Fruit fly (Drosophila melanogaster): ENCODE measurements around the gene CG42564.
A peak's percentile ranks its signal among the peaks of the same experiment; 100 is the strongest.

Gene CG42564

dm6 chr3R:6400710-6401521 lies 26.6 kb downstream of the CG42564 start (continued):
- TF ChIP-seq Opbp (GFP tag; IDR thresholded peaks at IDR 0.05; ENCODE audit: partially characterized antibody): no peak
- no peak for TF ChIP-seq CG12236 (GFP tag; optimal IDR thresholded peaks at IDR 0.05)
- peak; percentile 7 for TF ChIP-seq bab2 (GFP tag; optimal IDR thresholded peaks at IDR 0.05)
- peak; percentile 51 for TF ChIP-seq lab (GFP tag; optimal IDR thresholded peaks at IDR 0.05)
- no peak for TF ChIP-seq Dp (GFP tag; optimal IDR thresholded peaks at IDR 0.05)
- no peak for TF ChIP-seq CG1602 (GFP tag; optimal IDR thresholded peaks at IDR 0.05)
- no peak for TF ChIP-seq Ptx1 (GFP tag; IDR thresholded peaks at IDR 0.05)
- peak; percentile 31; the same call in 1 of the 2 replicates for TF ChIP-seq sob (GFP tag; IDR thresholded peaks at IDR 0.05)
- TF ChIP-seq CG15269 (tag; optimal IDR thresholded peaks at IDR 0.05): peak; percentile 26
- TF ChIP-seq CG15601 (tag; optimal IDR thresholded peaks at IDR 0.05): peak; percentile 25
- TF ChIP-seq CG6854 (GFP tag; optimal IDR thresholded peaks at IDR 0.05): no peak
- TF ChIP-seq run (tag; optimal IDR thresholded peaks at IDR 0.05): no peak
- peak; percentile 36 for TF ChIP-seq CG18599 (GFP tag; optimal IDR thresholded peaks at IDR 0.05)
- peak; percentile 10 for TF ChIP-seq oc (tag; optimal IDR thresholded peaks at IDR 0.05)
- peak; percentile 43; the same call in 1 of the 2 replicates for TF ChIP-seq stc (GFP tag; IDR thresholded peaks at IDR 0.05)
- peak; percentile 49 for TF ChIP-seq nau (GFP tag; optimal IDR thresholded peaks at IDR 0.05)
- no peak for TF ChIP-seq CG13775 (GFP tag; optimal IDR thresholded peaks at IDR 0.05)
- peak; percentile 22 for TF ChIP-seq CG2875 (GFP tag; optimal IDR thresholded peaks at IDR 0.05)
- no peak for TF ChIP-seq her (GFP tag; optimal IDR thresholded peaks at IDR 0.05)
- peak; percentile 8 for TF ChIP-seq Meics (GFP tag; optimal IDR thresholded peaks at IDR 0.05)
- no peak for TF ChIP-seq nmo (GFP tag; optimal IDR thresholded peaks at IDR 0.05)
- TF ChIP-seq CG1647 (GFP tag; optimal IDR thresholded peaks at IDR 0.05): no peak
- TF ChIP-seq CG10543 (GFP tag; optimal IDR thresholded peaks at IDR 0.05): peak; percentile 34
- no peak for TF ChIP-seq MTF-1 (GFP tag; optimal IDR thresholded peaks at IDR 0.05; ENCODE audit: borderline replicate concordance)
- TF ChIP-seq CG9727 (GFP tag; optimal IDR thresholded peaks at IDR 0.05): no peak
- no peak for TF ChIP-seq ken (GFP tag; IDR thresholded peaks at IDR 0.05)
- TF ChIP-seq Med (GFP tag): peak; percentile 74
- peak; percentile 52 for TF ChIP-seq salm (tag; optimal IDR thresholded peaks at IDR 0.05)
- peak; percentile 10 for TF ChIP-seq grau (tag; optimal IDR thresholded peaks at IDR 0.05)
- TF ChIP-seq CG15696 (tag; optimal IDR thresholded peaks at IDR 0.05): peak; percentile 1
- no peak for TF ChIP-seq CG1529 (GFP tag; optimal IDR thresholded peaks at IDR 0.05)
- peak; percentile 31 for TF ChIP-seq CG11504 (tag; optimal IDR thresholded peaks at IDR 0.05)
- TF ChIP-seq br (optimal IDR thresholded peaks at IDR 0.05): no peak
- peak; percentile 39 for TF ChIP-seq fd64A (GFP tag; optimal IDR thresholded peaks at IDR 0.05)
- TF ChIP-seq sd (tag; optimal IDR thresholded peaks at IDR 0.05): peak; percentile 79
- TF ChIP-seq CG14860 (GFP tag; IDR thresholded peaks at IDR 0.05; ENCODE audit: partially characterized antibody): no peak
- 0 out of 2 replicates have a peak, but pooled peaks have one; percentile 11 for TF ChIP-seq Atf6 (GFP tag; IDR thresholded peaks at IDR 0.05)
- TF ChIP-seq vvl (GFP tag; IDR thresholded peaks at IDR 0.05): peak; percentile 46; the same call in 1 of the 2 replicates
- TF ChIP-seq HLH54F (GFP tag; optimal IDR thresholded peaks at IDR 0.05): no peak
- peak; percentile 60 for TF ChIP-seq mirr (GFP tag; optimal IDR thresholded peaks at IDR 0.05)
- peak; percentile 12 for TF ChIP-seq Sox102F (GFP tag; optimal IDR thresholded peaks at IDR 0.05)
- TF ChIP-seq CG3847 (GFP tag; IDR thresholded peaks at IDR 0.05): 0 out of 2 replicates have a peak, but pooled peaks have one; percentile 6
- peak in 1 of 2 experiments; percentile 64 for TF ChIP-seq eve (GFP tag; optimal IDR thresholded peaks at IDR 0.05)
- peak; percentile 76; the same call in 1 of the 4 replicates for TF ChIP-seq chinmo (GFP tag; IDR thresholded peaks at IDR 0.05; ENCODE audit: partially characterized antibody)
- TF ChIP-seq CG17829 (tag; optimal IDR thresholded peaks at IDR 0.05): no peak
- peak in 1 of 2 experiments; percentile 72 for TF ChIP-seq Eip74EF (GFP tag; optimal IDR thresholded peaks at IDR 0.05)
- peak; percentile 20 for TF ChIP-seq CG15514 (GFP tag; optimal IDR thresholded peaks at IDR 0.05)

All from whole organism, embryonic.